Fruit fly (Drosophila melanogaster): Measurements from ENCODE around the gene DEF8.

DNA sequence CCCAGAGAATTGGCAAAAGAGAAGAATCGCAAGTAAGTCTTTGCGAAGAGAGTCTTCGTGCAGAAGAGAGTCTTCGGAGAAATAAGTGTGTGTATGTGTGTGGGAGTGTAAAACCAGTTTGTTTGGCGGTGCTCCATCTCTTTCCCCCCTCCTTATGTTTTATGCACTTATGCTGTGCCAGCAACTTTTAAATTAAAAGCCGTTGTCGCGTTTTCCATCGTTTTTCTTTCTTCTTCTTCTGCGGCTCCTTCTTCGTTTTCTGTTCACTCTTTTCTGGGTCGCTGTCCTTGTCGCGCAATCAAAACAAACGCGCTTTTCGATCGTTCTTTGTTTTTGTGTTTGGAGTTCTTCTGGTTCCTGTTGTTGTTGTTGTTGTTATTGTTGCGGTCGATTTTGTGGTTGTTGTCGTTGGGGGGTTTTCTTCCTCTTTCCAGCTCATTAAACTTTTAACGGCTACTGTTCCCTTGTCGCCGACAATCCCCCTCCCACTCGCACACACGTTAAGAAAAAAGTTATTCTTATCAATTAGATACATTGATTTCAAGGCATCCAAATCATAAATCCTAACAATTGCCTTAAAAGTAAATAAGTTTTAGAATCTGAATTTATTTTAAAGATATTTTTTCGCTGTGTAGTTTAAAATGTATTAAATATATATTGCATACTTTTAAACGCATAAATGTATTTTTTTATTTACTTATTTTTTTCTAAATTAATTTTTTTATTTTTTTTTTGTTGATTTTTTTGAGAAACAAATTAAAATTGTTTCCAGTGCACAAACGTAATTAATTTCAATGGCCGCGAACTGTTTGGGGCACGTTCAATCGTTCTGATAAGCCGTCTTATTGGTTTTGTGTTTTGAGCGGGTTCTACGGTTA lies 20.6 kb upstream of the DEF8 start:
- TF ChIP-seq ss (GFP tag; optimal IDR thresholded peaks at IDR 0.05) (peak; percentile 69 to 70), fkh (GFP tag; optimal IDR thresholded peaks at IDR 0.05) (peak; percentile 7), CG6854 (GFP tag; optimal IDR thresholded peaks at IDR 0.05) (peak; percentile 94), CG9139 (GFP tag; optimal IDR thresholded peaks at IDR 0.05) (peak; percentile 62), acj6 (GFP tag; optimal IDR thresholded peaks at IDR 0.05) (peak; percentile 83), salr (GFP tag; optimal IDR thresholded peaks at IDR 0.05) (peak; percentile 15 to 83), esn (GFP tag; optimal IDR thresholded peaks at IDR 0.05) (peak; percentile 84), Hr39 (GFP tag; optimal IDR thresholded peaks at IDR 0.05) (peak; percentile 75), dac (GFP tag; optimal IDR thresholded peaks at IDR 0.05) (peak; percentile 4), CG3032 (tag; optimal IDR thresholded peaks at IDR 0.05) (peak; percentile 88), fd85E (GFP tag; optimal IDR thresholded peaks at IDR 0.05) (no peak)

Measured in whole organism, prepupa.